Worm (Caenorhabditis elegans) whole organism, mixed stage, embryonic: ENCODE results near the gene rack-1.

Experiments
- M03D4.4 ChIP-seq: sonication (generic microtip); optimal IDR thresholded peaks from 2 replicates; lab custom pipeline; 2017; ENCODE audit warnings: mild to moderate bottlenecking, missing genetic modification characterization, missing compliant biosample characterization
- bed-3 ChIP-seq: fragments of 200-800 bp; sonication (Bioruptor generic); optimal IDR thresholded peaks from 3 replicates; lab custom pipeline; 2018; ENCODE audit warnings: mild to moderate bottlenecking, missing genetic modification characterization, moderate library complexity, missing compliant biosample characterization
- blmp-1 ChIP-seq: fragments of 150-350 bp; optimal IDR thresholded peaks from 2 replicates; lab custom pipeline; 2014; ENCODE audit warnings: missing biosample characterization, missing genetic modification characterization
- ceh-39 ChIP-seq: fragments of 150-350 bp; optimal IDR thresholded peaks from 2 replicates; lab custom pipeline; 2014; ENCODE audit warnings: missing biosample characterization, missing genetic modification characterization
- ceh-43 ChIP-seq: fragments of 200-800 bp; sonication (Bioruptor generic); optimal IDR thresholded peaks from 2 replicates; lab custom pipeline; 2018; ENCODE audit warnings: mild to moderate bottlenecking, missing genetic modification characterization, moderate library complexity, missing compliant biosample characterization
- ceh-83 ChIP-seq: fragments of 200-800 bp; sonication (Bioruptor generic); optimal IDR thresholded peaks from 2 replicates; lab custom pipeline; 2018; ENCODE audit warnings: mild to moderate bottlenecking, missing genetic modification characterization, missing compliant biosample characterization
- ces-1 ChIP-seq: fragments of 150-350 bp; optimal IDR thresholded peaks from 2 replicates; lab custom pipeline; 2014; ENCODE audit warnings: missing biosample characterization, missing genetic modification reagents, missing genetic modification characterization
- cnd-1 ChIP-seq: fragments of 200-800 bp; sonication (Bioruptor generic); optimal IDR thresholded peaks from 2 replicates; lab custom pipeline; 2018; ENCODE audit warnings: mild to moderate bottlenecking, missing genetic modification characterization, missing compliant biosample characterization
- drap-1 ChIP-seq: fragments of 200-800 bp; sonication (Bioruptor generic); optimal IDR thresholded peaks from 3 replicates; lab custom pipeline; 2018; ENCODE audit warnings: mild to moderate bottlenecking, missing genetic modification characterization, missing compliant biosample characterization
- elt-1 ChIP-seq: sonication (generic microtip); optimal IDR thresholded peaks from 2 replicates; lab custom pipeline; 2017; ENCODE audit warnings: missing genetic modification characterization, mild to moderate bottlenecking, missing compliant biosample characterization, antibody characterized with exemption, moderate library complexity, borderline replicate concordance; ENCODE audit not compliant: insufficient read depth
- elt-3 ChIP-seq: fragments of 150-350 bp; optimal IDR thresholded peaks from 2 replicates; lab custom pipeline; 2014; ENCODE audit warnings: missing biosample characterization, missing genetic modification characterization
- flh-1 ChIP-seq: fragments of 200-800 bp; sonication (Bioruptor generic); optimal IDR thresholded peaks from 2 replicates; lab custom pipeline; 2018; ENCODE audit warnings: mild to moderate bottlenecking, missing genetic modification characterization, moderate library complexity, missing compliant biosample characterization
- ham-2 ChIP-seq: fragments of 200-800 bp; sonication (Bioruptor generic); optimal IDR thresholded peaks from 2 replicates; lab custom pipeline; 2018; ENCODE audit warnings: mild to moderate bottlenecking, missing genetic modification characterization, missing compliant biosample characterization
- hlh-1 ChIP-seq: fragments of 150-350 bp; optimal IDR thresholded peaks from 2 replicates; lab custom pipeline; 2014; ENCODE audit warnings: missing biosample characterization, missing genetic modification reagents, missing genetic modification characterization
- lin-13 ChIP-seq: fragments of 150-350 bp; optimal IDR thresholded peaks from 2 replicates; lab custom pipeline; 2014; ENCODE audit warnings: missing biosample characterization, missing genetic modification characterization
- lin-32 ChIP-seq: fragments of 200-800 bp; sonication (Bioruptor generic); optimal IDR thresholded peaks from 2 replicates; lab custom pipeline; 2018; ENCODE audit warnings: mild to moderate bottlenecking, missing genetic modification characterization, missing compliant biosample characterization
- lsy-2 ChIP-seq: fragments of 150-350 bp; optimal IDR thresholded peaks from 2 replicates; lab custom pipeline; 2014; ENCODE audit warnings: missing biosample characterization, missing genetic modification characterization
- mab-5 ChIP-seq: fragments of 150-350 bp; optimal IDR thresholded peaks from 2 replicates; lab custom pipeline; 2014; ENCODE audit warnings: missing biosample characterization, missing genetic modification characterization
- mep-1 ChIP-seq: fragments of 150-350 bp; optimal IDR thresholded peaks from 2 replicates; lab custom pipeline; 2017; ENCODE audit warnings: missing biosample characterization, missing genetic modification reagents, missing genetic modification characterization, inconsistent platforms
- mls-2 ChIP-seq: sonication (generic microtip); optimal IDR thresholded peaks from 2 replicates; lab custom pipeline; 2016; ENCODE audit warnings: mild to moderate bottlenecking, missing genetic modification characterization, moderate library complexity, missing compliant biosample characterization
- nhr-12 ChIP-seq: fragments of 150-350 bp; optimal IDR thresholded peaks from 2 replicates; lab custom pipeline; 2014; ENCODE audit warnings: missing biosample characterization, missing genetic modification characterization
- nhr-2 ChIP-seq: fragments of 150-350 bp; optimal IDR thresholded peaks from 2 replicates; lab custom pipeline; 2014; ENCODE audit warnings: missing biosample characterization, missing genetic modification characterization
- nhr-237 ChIP-seq: fragments of 150-350 bp; optimal IDR thresholded peaks from 2 replicates; lab custom pipeline; 2014; ENCODE audit warnings: missing biosample characterization, missing genetic modification characterization
- nhr-28 ChIP-seq: fragments of 150-350 bp; optimal IDR thresholded peaks from 2 replicates; lab custom pipeline; 2014; ENCODE audit warnings: missing biosample characterization, missing genetic modification characterization
- nhr-76 ChIP-seq: sonication (generic microtip); optimal IDR thresholded peaks from 2 replicates; lab custom pipeline; 2017; ENCODE audit warnings: missing biosample characterization, missing genetic modification characterization
- pha-4 ChIP-seq: fragments of 150-350 bp; optimal IDR thresholded peaks from 2 replicates; lab custom pipeline; 2018; ENCODE audit warnings: missing biosample characterization, missing genetic modification reagents, missing genetic modification characterization
- sem-2 ChIP-seq: fragments of 200-800 bp; sonication (Bioruptor generic); optimal IDR thresholded peaks from 2 replicates; lab custom pipeline; 2018; ENCODE audit warnings: mild to moderate bottlenecking, missing genetic modification characterization, missing compliant biosample characterization
- snpc-4 ChIP-seq: fragments of 150-350 bp; optimal IDR thresholded peaks from 2 replicates; lab custom pipeline; 2014; ENCODE audit warnings: missing biosample characterization, missing genetic modification characterization
- sptf-1 ChIP-seq: sonication (generic microtip); optimal IDR thresholded peaks from 2 replicates; lab custom pipeline; 2017; ENCODE audit warnings: mild to moderate bottlenecking, missing genetic modification characterization, moderate library complexity, missing compliant biosample characterization
- tbx-8 ChIP-seq: fragments of 200-800 bp; sonication (Bioruptor generic); optimal IDR thresholded peaks from 2 replicates; lab custom pipeline; 2018; ENCODE audit warnings: mild to moderate bottlenecking, missing genetic modification characterization, moderate library complexity, missing compliant biosample characterization
- unc-120 ChIP-seq: sonication (generic microtip); optimal IDR thresholded peaks from 2 replicates; lab custom pipeline; 2017; ENCODE audit warnings: missing genetic modification characterization, missing compliant biosample characterization; ENCODE audit not compliant: poor library complexity, severe bottlenecking
- unc-39 ChIP-seq: fragments of 150-350 bp; optimal IDR thresholded peaks from 2 replicates; lab custom pipeline; 2014; ENCODE audit warnings: missing biosample characterization, missing genetic modification characterization
- unc-62 ChIP-seq: fragments of 150-350 bp; optimal IDR thresholded peaks from 2 replicates; lab custom pipeline; 2014; ENCODE audit warnings: missing biosample characterization, missing genetic modification reagents, missing genetic modification characterization
- zip-8 ChIP-seq: fragments of 150-350 bp; optimal IDR thresholded peaks from 2 replicates; lab custom pipeline; 2014; ENCODE audit warnings: missing biosample characterization, missing genetic modification characterization
- ztf-11 ChIP-seq: fragments of 150-350 bp; optimal IDR thresholded peaks from 2 replicates; lab custom pipeline; 2014; ENCODE audit warnings: missing biosample characterization, missing genetic modification characterization

Gene rack-1

ce11 chrIV:10221187-10221586 is 44.7 kb downstream of the rack-1 start, which contains the start of gene tram-1:
Gene tram-1 (minus strand): TSS chrIV:10221287.
- TF ChIP-seq pha-4, result no peak
- no peak for TF ChIP-seq nhr-12 (tag; lab: Kevin White, UChicago)

- no peak for TF ChIP-seq cnd-1 (tag; lab: Kevin White, UChicago)
- TF ChIP-seq flh-1, result no peak
- peak; percentile 12 for TF ChIP-seq nhr-2
- no peak for TF ChIP-seq sptf-1
- TF ChIP-seq ceh-43 (GFP tag; lab: Kevin White, UChicago), result no peak
- TF ChIP-seq elt-1, result no peak
- no peak for TF ChIP-seq ztf-11
- no peak for TF ChIP-seq mab-5 (tag; lab: Kevin White, UChicago)
- peak; percentile 94 for TF ChIP-seq ham-2 (GFP tag; lab: Kevin White, UChicago)
- no peak for TF ChIP-seq sem-2 (GFP tag; lab: Kevin White, UChicago)
- TF ChIP-seq nhr-12 (tag; lab: Kevin White, UChicago), result no peak
- peak; percentile 77 for TF ChIP-seq mls-2 (tag; lab: Kevin White, UChicago)
- TF ChIP-seq nhr-28 (tag; lab: Kevin White, UChicago), result no peak
- TF ChIP-seq elt-3, result no peak
- peak; percentile 30 for TF ChIP-seq mep-1
- no peak for TF ChIP-seq bed-3 (GFP tag; lab: Kevin White, UChicago)
- TF ChIP-seq lin-13 (tag; lab: Kevin White, UChicago), result no peak
- no peak for TF ChIP-seq unc-62 (GFP tag; lab: Kevin White, UChicago)
- no peak for TF ChIP-seq tbx-8
- TF ChIP-seq unc-39 (tag; lab: Kevin White, UChicago), result no peak
- no peak for TF ChIP-seq snpc-4 (tag; lab: Kevin White, UChicago)
- TF ChIP-seq ceh-83 (GFP tag; lab: Kevin White, UChicago), result no peak
- TF ChIP-seq nhr-76 (tag; lab: Kevin White, UChicago), result no peak
- TF ChIP-seq zip-8 (tag; lab: Kevin White, UChicago), result no peak
- TF ChIP-seq hlh-1 (tag; lab: Kevin White, UChicago), result peak; percentile 27
- TF ChIP-seq blmp-1, result no peak
- no peak for TF ChIP-seq M03D4.4 (tag; lab: Kevin White, UChicago)
- no peak for TF ChIP-seq nhr-237
- TF ChIP-seq lin-32 (GFP tag; lab: Kevin White, UChicago), result no peak
- TF ChIP-seq drap-1, result peak; percentile 11
- TF ChIP-seq ces-1 (GFP tag; lab: Kevin White, UChicago), result no peak
- TF ChIP-seq ceh-39 (tag; lab: Kevin White, UChicago), result no peak
- TF ChIP-seq unc-120 (tag; lab: Kevin White, UChicago), result no peak
- TF ChIP-seq lsy-2 (tag; lab: Kevin White, UChicago), result peak; percentile 92
- no peak for TF ChIP-seq pha-4
Measured at ce11 chrIV:10222122-10222589, 45.7 kb downstream of the rack-1 start, which contains the start of gene C24F3.2. Gene C24F3.2 (plus strand): TSS chrIV:10222539.

- no peak for TF ChIP-seq unc-62 (GFP tag; lab: Kevin White, UChicago)
- no peak for TF ChIP-seq cnd-1 (tag; lab: Kevin White, UChicago)
Measured at ce11 chrIV:10223723-10224122, 47.2 kb downstream of the rack-1 start, which contains the start of gene nas-12. Gene nas-12 (plus strand): TSS chrIV:10224023.

ce11 chrIV:10227534-10227933 is 51.1 kb downstream of the rack-1 start, which contains the start of gene F01G10.6:
Gene F01G10.6 (minus strand): TSS chrIV:10227634.
- TF ChIP-seq nhr-237, result no peak
- no peak for TF ChIP-seq nhr-12 (tag; lab: Kevin White, UChicago)
- no peak for TF ChIP-seq unc-39 (tag; lab: Kevin White, UChicago)
- no peak for TF ChIP-seq unc-62 (GFP tag; lab: Kevin White, UChicago)
- no peak for TF ChIP-seq ham-2 (GFP tag; lab: Kevin White, UChicago)
- TF ChIP-seq lin-13 (tag; lab: Kevin White, UChicago), result no peak
- TF ChIP-seq blmp-1, result no peak
- TF ChIP-seq cnd-1 (tag; lab: Kevin White, UChicago), result no peak
